Fruit fly (Drosophila melanogaster) whole organism, larva: ENCODE results near the gene CG34450.
A peak's percentile ranks its signal among the peaks of the same experiment; 100 is the strongest.

Experiments used
- noc ChIP-seq: fragments of 200-800 bp; sonication (Bioruptor generic); optimal IDR thresholded peaks from 3 replicates; lab custom pipeline; 2019; ENCODE audit warnings: missing biosample characterization, mild to moderate bottlenecking, missing genetic modification characterization, moderate library complexity

CG34450 gene

DNA sequence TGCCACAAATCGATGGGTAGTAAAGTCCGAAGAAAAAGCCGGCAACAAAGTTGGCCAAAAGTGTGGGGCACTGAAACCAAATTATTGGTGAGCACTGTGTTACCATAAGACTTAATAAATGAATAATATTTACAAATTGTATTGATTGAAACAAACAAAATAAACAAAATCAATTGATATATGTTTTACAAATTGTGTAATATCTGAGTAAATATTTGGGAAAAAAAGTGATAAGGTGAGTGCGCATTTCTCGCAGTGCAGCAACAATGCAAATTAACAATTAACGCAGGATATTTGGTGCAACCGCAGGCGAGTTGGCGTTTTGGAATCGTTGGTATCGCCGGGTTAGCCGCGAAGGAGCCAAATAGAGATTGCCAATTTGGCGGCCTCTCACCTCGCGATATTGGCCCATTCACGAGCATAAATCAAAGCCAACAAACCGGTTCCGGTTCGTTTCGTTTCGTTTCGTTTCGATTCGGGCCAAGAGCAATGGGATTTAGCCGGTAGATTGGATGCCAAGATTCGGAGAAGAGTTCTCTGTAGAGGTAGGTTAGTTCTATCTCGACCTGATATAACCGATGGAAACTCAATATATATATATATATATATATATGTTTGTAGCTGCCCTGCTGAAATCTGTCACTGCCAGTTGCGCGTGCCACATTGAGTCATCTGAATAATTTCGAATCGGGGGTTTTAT lies 20.2 kb downstream of the CG34450 start:
- TF ChIP-seq noc = no peak

DNA sequence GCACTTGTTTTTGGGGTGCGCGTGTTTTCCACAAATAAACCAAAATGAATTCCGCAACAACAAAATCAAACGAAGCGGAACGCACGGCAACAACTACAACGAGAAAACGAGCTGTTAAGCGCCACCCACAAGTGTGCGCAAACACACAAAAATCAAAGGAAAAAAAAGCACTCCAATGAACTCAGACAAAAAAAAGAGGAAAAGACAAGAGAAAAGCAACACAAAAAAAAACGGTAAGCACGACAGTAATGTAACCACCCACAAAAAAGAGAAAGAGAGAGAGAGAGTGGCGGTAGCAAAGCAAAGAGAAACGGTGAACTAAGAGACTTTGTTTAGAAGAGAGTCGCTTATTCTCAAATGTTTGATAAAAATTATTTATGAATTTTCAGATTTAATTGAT lies 24.6 kb downstream of the CG34450 start:
- no peak for TF ChIP-seq noc

DNA sequence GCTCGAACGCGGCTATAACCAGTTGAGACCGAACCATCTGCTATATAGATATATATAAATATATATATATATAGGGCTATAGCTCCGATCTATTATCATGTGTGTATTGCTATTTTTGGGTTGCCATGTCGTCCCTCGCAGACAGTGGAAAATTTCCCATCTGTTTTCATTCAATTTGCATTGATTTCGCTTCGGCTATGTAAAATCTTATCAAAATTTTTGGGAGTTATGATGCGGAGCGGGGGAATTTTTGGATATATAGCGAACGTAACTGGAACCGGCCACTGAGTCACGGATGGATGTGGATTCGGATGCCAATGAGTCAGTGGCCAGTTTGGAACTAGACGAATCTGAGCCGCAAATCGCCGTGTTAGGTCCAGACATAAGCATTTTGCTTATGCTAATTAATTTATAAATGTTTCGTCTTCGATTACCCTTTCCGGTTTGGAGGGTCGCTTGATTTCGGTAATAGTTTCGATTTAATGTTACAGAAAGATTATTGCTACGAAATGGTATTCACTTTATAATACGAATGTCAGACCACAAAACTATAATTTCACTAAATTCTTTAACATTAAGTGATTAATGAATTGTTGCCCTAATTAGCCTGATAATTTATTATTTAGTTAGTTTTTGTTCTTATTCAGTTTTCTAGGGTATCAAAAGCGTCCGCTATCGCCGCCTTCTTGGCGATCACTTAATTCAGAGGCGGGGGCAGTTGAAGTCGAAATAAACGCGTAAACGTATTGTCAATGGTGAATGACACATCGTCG lies 32.4 kb downstream of the CG34450 start:
- TF ChIP-seq noc = peak; percentile 67

DNA sequence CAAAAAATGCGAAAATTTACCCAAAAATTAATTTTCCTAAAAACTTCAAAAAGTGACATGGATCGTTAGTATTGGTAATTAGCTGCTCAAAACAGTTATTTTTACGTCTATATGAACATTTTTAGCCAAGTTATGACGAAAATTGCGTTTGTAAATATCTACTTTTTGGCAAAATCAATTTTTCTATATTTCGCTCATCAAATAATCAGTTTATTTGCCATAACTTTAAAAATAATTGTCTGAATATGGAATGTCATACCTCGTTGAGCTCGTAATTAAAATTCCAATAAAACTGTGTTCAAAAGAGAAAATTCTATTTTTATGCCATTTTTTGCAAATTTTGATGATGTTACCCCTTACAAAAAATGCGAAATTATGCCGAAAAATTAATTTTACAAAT lies 33.8 kb downstream of the CG34450 start:
- TF ChIP-seq noc = no peak

DNA sequence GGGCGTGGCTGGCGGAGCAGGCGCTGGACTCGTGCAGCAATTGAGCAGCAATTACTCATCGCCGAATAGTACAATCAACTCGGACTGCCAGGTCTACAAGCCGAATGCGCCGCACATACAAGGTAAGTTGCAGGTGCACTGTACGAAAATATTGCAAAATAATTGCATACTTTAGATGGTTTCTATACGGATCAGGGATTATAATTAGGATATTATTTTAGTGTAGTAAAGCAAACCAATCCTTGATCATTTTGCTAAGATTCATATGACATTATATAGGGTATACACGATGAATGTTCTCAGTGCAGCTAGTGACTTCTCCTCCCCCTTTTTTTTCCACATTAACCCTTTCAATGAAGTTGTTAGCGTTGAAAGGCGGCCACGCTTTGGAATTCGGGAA lies 34.8 kb downstream of the CG34450 start:
- TF ChIP-seq noc = no peak

DNA sequence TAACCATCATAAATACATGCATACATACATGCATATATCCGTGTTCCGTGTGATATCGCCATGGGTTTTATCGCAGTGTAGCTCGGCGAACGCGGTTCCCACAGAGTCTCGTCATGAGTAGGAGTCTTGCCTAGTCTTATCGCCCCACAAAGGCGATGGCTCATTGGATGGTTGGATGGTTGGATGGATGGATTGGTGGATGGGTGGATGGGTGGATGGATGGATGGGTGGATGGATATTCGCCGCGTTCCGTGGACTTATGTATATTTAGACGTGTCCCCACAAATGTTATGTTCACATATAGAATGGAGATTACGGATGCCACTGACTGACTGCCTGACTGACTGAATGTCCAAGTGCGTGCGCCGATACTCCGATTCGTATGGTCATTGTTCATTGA lies 39.0 kb downstream of the CG34450 start:
- TF ChIP-seq noc = no peak

DNA sequence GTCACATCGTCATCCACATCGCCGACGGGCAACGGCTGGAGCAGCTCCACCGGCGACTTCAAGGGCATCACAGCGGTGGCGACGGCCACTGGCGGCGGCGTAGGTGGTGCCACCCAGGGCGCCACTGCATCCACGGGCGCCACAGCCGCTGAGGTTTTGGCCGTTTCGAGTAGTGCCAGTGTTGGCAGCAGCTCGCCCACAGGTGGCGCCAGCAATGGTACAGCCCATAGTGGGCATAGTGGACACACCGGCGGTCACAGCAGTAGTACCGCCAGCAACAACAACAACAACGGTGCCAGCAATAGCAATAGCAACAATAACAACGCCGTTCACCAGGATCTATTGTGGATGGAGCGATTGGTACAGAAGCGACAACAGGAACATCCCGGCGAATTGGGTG lies 43.9 kb downstream of the CG34450 start:
- no peak for TF ChIP-seq noc

DNA sequence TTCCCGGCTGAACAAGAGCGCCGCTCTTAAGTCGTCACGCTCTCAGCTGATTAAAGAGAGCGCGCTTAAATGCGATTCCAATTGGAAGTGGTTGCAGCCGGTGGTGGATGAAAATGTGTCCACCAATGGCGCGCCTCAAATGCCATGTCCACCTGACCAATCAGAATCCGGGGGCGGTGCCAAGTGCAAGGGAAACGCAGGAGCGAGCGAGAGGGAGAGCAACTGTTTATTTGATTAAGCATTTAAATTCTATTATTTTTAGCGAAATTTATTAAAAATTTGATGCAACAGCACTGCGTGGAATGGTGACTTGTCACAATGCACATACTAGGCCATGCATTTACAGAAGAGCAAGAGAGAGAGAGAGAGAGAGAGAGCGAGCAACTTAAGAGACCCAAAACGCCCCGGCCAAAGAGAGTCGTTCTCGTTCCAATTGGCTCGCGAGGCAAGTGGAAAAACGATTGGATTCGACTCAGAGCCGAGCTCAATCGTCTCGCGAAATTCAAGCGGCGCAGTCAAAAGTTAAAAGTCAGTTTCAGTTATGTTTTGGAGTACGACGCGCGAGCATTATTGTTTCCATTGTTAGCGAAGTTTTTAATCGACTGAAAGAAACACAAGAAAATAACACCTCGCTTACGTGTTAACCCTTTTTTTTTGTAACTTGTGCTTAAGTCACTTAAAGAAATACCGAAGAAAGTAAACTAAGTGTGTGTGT lies 46.1 kb downstream of the CG34450 start, which contains the start of gene lz:
TSS of gene lz (plus strand) at position 626 of the 715 bp plus-strand sequence.
- no peak for TF ChIP-seq noc

DNA sequence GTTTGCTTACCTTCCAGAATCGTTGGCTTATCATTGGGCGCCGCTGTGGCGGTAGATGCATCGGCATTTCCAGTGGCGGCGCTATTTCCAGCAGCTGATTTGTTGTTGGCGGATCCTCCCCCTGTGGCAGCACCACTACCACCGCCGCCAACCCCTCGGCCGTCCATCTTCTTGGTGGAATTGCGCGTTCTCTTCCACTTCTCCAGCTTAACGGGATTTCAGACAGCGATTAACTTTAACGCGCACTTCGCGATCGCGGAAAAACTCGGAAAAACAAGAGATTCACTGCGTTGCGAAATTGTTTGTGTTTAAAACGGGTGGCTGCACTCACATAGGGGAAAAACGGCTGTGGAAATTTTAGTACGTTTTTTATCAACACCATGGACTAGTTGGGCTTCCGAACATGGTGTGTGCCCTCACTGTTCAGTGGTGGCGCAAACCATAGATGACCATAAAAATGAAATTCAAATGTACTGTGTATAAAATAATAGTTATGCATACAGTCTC lies 47.5 kb downstream of the CG34450 start, which contains the start of gene c11.1:
TSS of gene c11.1 (minus strand) at position 335 of the 507 bp plus-strand sequence.
- TF ChIP-seq noc = no peak

DNA sequence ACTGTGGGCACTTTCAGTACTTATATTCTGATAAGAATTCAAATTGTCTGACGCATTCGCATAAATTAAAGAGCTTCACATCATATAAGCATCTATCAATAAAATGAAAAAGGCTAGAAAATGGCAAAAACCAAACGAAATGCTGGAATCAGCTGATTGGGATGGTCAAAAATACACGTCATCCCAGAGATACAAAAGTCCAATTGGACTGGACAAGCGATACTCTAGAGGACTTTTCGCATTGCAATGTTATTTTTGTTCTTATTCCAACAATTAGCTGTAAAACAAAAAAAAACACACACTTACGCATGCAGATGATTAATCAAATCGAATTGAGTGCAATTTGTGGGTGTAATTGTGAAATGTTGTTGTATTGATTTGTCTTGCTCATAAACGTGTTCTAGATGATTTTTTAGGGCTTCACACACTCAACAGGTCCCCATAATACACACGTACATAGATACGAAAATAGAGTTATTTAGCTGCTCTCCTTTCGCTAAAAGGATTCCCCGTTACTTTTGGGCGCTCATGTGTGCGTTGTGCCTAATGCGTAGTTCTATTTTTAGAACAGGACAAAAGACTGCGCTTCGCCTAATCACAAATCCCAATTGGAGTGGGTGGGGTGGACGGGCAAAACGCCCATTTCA lies 48.2 kb downstream of the CG34450 start:
- no peak for TF ChIP-seq noc
